Worm (Caenorhabditis elegans): ENCODE results near the gene gpn-1.

gpn-1 gene

ce11 chrX:15707366-15707892 lies 25.9 kb downstream of the gpn-1 start (continued):
- TF ChIP-seq php-3 (GFP tag; IDR thresholded peaks at IDR 0.05) (no peak), Y5F2A.4 (GFP tag; optimal IDR thresholded peaks at IDR 0.05) (no peak), ceh-28 (tag; optimal IDR thresholded peaks at IDR 0.05) (peak; percentile 59), saeg-2 (GFP tag; IDR thresholded peaks at IDR 0.05) (0 out of 2 replicates have a peak, but pooled peaks have one; percentile 52), lin-38 (GFP tag; IDR thresholded peaks at IDR 0.05) (peak; percentile 34), ceh-62 (tag; optimal IDR thresholded peaks at IDR 0.05) (no peak), nhr-237 (tag; optimal IDR thresholded peaks at IDR 0.05) (no peak), nhr-6 (tag; optimal IDR thresholded peaks at IDR 0.05) (no peak), lin-39 (tag; optimal IDR thresholded peaks at IDR 0.05) (no peak), daf-12 (tag; optimal IDR thresholded peaks at IDR 0.05) (no peak), T20F7.1 (GFP tag; optimal IDR thresholded peaks at IDR 0.05) (peak; percentile 53), ztf-11 (tag; optimal IDR thresholded peaks at IDR 0.05) (no peak), nhr-42 (GFP tag; IDR thresholded peaks at IDR 0.05) (0 out of 2 replicates have a peak, but pooled peaks have one; percentile 22), unc-62 (GFP tag; optimal IDR thresholded peaks at IDR 0.05 in 1 of 2) (peak in 1 of 2 experiments; percentile 98), unc-62 (tag; optimal IDR thresholded peaks at IDR 0.05) (no peak), vab-7 (GFP tag; IDR thresholded peaks at IDR 0.05) (peak; percentile 57; the same call in 1 of the 2 replicates), zip-2 (tag; optimal IDR thresholded peaks at IDR 0.05) (no peak), lim-7 (GFP tag; IDR thresholded peaks at IDR 0.05) (no peak), mes-2 (tag; optimal IDR thresholded peaks at IDR 0.05; ENCODE audit: poor library complexity, severe bottlenecking) (peak; percentile 55), mxl-3 (GFP tag; optimal IDR thresholded peaks at IDR 0.05) (peak; percentile 77), lsy-2 (tag; optimal IDR thresholded peaks at IDR 0.05) (peak; percentile 73 to 85), mep-1 (tag; optimal IDR thresholded peaks at IDR 0.05) (peak; percentile 88), egl-27 (tag; optimal IDR thresholded peaks at IDR 0.05) (no peak), nhr-111 (GFP tag; optimal IDR thresholded peaks at IDR 0.05) (no peak), tra-1 (GFP tag; IDR thresholded peaks at IDR 0.05) (peak; percentile 84), madf-5 (GFP tag; IDR thresholded peaks at IDR 0.05) (no peak), aha-1 (tag) (peak; percentile 97), ctbp-1 (GFP tag; IDR thresholded peaks at IDR 0.05) (peak; percentile 92), set-16 (GFP tag; IDR thresholded peaks at IDR 0.05) (peak; percentile 92), ceh-32 (tag; optimal IDR thresholded peaks at IDR 0.05; ENCODE audit: poor library complexity) (no peak), lin-15B (tag; optimal IDR thresholded peaks at IDR 0.05) (no peak), ceh-20 (GFP tag; IDR thresholded peaks at IDR 0.05) (peak; percentile 82), duxl-1 (tag; optimal IDR thresholded peaks at IDR 0.05; ENCODE audit: poor library complexity) (no peak), hif-1 (tag; optimal IDR thresholded peaks at IDR 0.05) (peak in 1 of 2 experiments; percentile 77), lir-3 (tag; optimal IDR thresholded peaks at IDR 0.05) (no peak), unc-130 (GFP tag; optimal IDR thresholded peaks at IDR 0.05) (no peak), D1046.2 (GFP tag; IDR thresholded peaks at IDR 0.05) (no peak), zfp-3 (GFP tag; conservative IDR thresholded peaks at IDR 0.05) (no peak), arid-1 (GFP tag; conservative IDR thresholded peaks at IDR 0.05) (peak; percentile 73), daf-8 (GFP tag; IDR thresholded peaks at IDR 0.05) (no peak), fkh-10 (GFP tag; optimal IDR thresholded peaks at IDR 0.05) (peak; percentile 84), unc-39 (tag; optimal IDR thresholded peaks at IDR 0.05) (no peak), ZK337.2 (GFP tag; IDR thresholded peaks at IDR 0.05) (no peak), ZK546.5 (tag; optimal IDR thresholded peaks at IDR 0.05) (no peak), egl-43 (GFP tag; IDR thresholded peaks at IDR 0.05) (peak; percentile 88), skn-1 (tag; optimal IDR thresholded peaks at IDR 0.05) (no peak), Y48G9A.11 (GFP tag; IDR thresholded peaks at IDR 0.05) (no peak), gei-8 (GFP tag; optimal IDR thresholded peaks at IDR 0.05) (peak; percentile 54), nhr-28 (tag; optimal IDR thresholded peaks at IDR 0.05) (peak; percentile 51), ces-1 (GFP tag; optimal IDR thresholded peaks at IDR 0.05) (peak; percentile 15), nhr-11 (tag; optimal IDR thresholded peaks at IDR 0.05) (peak; percentile 76), T26A8.4 (GFP tag; IDR thresholded peaks at IDR 0.05) (peak; percentile 64)

Data from whole organism, L4 larva.